Fruit fly (Drosophila melanogaster): ENCODE data around the gene CG31633.
A peak's percentile ranks its signal among the peaks of the same experiment; 100 is the strongest.

Gene CG31633

DNA sequence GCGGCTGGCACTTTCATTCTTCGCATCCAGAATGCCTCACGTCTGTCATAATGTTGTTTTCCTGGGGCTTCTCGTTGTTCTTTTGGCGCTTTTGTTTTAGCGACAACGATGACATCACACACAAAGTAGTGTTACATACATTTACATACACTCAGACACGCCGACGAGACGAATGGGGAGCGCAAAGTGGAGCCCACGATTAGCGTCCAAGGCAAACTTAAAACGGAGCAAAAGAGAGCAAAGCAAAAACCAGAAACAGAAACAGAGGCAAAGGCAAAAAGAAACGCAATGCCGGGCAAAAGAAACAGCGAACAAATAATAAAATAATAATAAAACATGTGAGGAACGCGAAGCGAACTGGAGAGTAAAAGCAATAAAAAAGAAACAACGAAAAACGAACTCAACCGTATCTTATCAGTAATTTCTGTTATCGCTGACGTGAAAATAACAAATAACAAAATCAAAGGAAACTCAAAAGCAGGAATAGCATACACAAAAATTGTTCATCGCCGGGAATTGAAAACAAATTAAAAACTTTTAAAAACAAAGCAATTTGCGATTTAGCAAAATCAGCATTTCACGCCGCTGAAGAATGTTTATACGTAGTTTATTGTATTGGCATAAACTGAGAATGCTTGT, 11.6 kb downstream of the CG31633 start:
- TF ChIP-seq CG8159 (tag; optimal IDR thresholded peaks at IDR 0.05) = no peak
- no peak for TF ChIP-seq CG32121 (GFP tag; IDR thresholded peaks at IDR 0.05)
- no peak for TF ChIP-seq CG8301 (tag; optimal IDR thresholded peaks at IDR 0.05)
- TF ChIP-seq Ets98B (GFP tag; IDR thresholded peaks at IDR 0.05) = no peak
- no peak for TF ChIP-seq CG17806 (tag; optimal IDR thresholded peaks at IDR 0.05)
- TF ChIP-seq fd96Ca (GFP tag; IDR thresholded peaks at IDR 0.05) = 0 out of 3 replicates have a peak, but pooled peaks have one; percentile 38
- TF ChIP-seq CG14655 (GFP tag; optimal IDR thresholded peaks at IDR 0.05) = no peak
- no peak for TF ChIP-seq Snoo (tag; optimal IDR thresholded peaks at IDR 0.05)
- no peak for TF ChIP-seq CG15710 (tag; optimal IDR thresholded peaks at IDR 0.05)
- TF ChIP-seq CG10348 (GFP tag; IDR thresholded peaks at IDR 0.05) = no peak
- peak; percentile 17 for TF ChIP-seq Pif1B (GFP tag; optimal IDR thresholded peaks at IDR 0.05)
- TF ChIP-seq CG13204 (GFP tag; optimal IDR thresholded peaks at IDR 0.05) = no peak
- TF ChIP-seq CG12605 (GFP tag; IDR thresholded peaks at IDR 0.05) = 0 out of 2 replicates have a peak, but pooled peaks have one; percentile 11
- no peak for TF ChIP-seq Pif1A (GFP tag; optimal IDR thresholded peaks at IDR 0.05)
- TF ChIP-seq rn (GFP tag; IDR thresholded peaks at IDR 0.05) = no peak
- TF ChIP-seq CG9948 (tag; optimal IDR thresholded peaks at IDR 0.05) = no peak
- peak; percentile 58 for TF ChIP-seq gl (tag; optimal IDR thresholded peaks at IDR 0.05)
- no peak for TF ChIP-seq D1 (tag; optimal IDR thresholded peaks at IDR 0.05)
- peak; percentile 34; the same call in 1 of the 3 replicates for TF ChIP-seq CG4496 (GFP tag; IDR thresholded peaks at IDR 0.05)
- no peak for TF ChIP-seq CG34367 (tag; optimal IDR thresholded peaks at IDR 0.05)
- TF ChIP-seq EcR (GFP tag; optimal IDR thresholded peaks at IDR 0.05) = peak; percentile 28

DNA sequence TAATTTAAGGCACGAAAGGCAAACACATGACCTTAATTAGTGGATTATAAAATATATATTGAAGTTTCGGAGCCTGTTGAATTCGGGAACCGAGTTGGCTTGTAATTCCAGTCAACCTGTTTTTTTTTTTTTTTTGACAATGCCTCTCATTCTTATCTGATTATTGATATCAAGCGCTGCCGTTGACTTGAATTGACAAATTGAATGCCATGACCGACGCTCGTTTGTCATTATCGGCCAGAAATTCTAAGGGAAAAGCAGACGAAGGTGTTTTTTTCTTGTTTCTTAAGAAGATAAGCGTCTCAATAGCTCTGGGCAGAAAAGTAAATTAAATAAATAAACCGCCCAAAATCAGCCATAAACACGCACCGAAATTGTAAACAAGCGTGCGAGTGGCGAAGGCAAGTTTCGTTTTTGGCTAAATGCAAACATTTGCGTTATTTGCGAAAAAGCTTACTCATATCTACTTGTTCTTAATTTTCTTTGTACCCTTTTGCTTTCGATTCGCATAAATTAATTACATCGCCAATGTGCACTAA, 12.8 kb downstream of the CG31633 start:
- TF ChIP-seq CG12605 (GFP tag; IDR thresholded peaks at IDR 0.05) (no peak), Pif1A (GFP tag; optimal IDR thresholded peaks at IDR 0.05) (no peak), CG14655 (GFP tag; optimal IDR thresholded peaks at IDR 0.05) (no peak), CG15710 (tag; optimal IDR thresholded peaks at IDR 0.05) (no peak), CG32121 (GFP tag; IDR thresholded peaks at IDR 0.05) (no peak), CG34367 (tag; optimal IDR thresholded peaks at IDR 0.05) (no peak), gl (tag; optimal IDR thresholded peaks at IDR 0.05) (no peak)

DNA sequence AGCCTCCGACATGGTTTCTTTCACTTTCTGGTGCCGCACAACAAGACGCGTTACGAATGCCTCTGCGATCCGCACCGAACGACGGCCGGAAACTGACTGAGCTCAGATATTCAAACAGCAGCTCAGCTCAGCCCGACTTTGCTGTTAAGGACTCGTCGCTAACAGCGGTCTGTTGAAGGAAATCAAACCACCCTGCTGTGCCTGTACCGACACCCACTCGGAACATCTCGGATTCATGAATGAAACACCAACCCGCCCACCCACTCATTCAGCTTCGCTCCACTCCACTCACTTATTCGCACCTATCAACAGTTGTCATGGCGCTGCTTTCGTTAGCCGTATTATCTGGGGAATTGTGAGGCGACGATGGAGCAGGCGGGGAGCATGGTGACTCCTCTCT, 23.8 kb downstream of the CG31633 start, which contains the start of gene Oatp26F:
Gene Oatp26F, minus strand, starts transcription at position 101 of the 400 bp plus-strand sequence.
- TF ChIP-seq Pif1A (GFP tag; optimal IDR thresholded peaks at IDR 0.05) (no peak), Snoo (tag; optimal IDR thresholded peaks at IDR 0.05) (no peak), CG13204 (GFP tag; optimal IDR thresholded peaks at IDR 0.05) (no peak), CG12605 (GFP tag; IDR thresholded peaks at IDR 0.05) (no peak), CG32121 (GFP tag; IDR thresholded peaks at IDR 0.05) (no peak), CG10348 (GFP tag; IDR thresholded peaks at IDR 0.05) (no peak), gl (tag; optimal IDR thresholded peaks at IDR 0.05) (no peak), rn (GFP tag; IDR thresholded peaks at IDR 0.05) (no peak), EcR (GFP tag; optimal IDR thresholded peaks at IDR 0.05) (no peak), CG8301 (tag; optimal IDR thresholded peaks at IDR 0.05) (no peak), Ets98B (GFP tag; IDR thresholded peaks at IDR 0.05) (no peak), Pif1B (GFP tag; optimal IDR thresholded peaks at IDR 0.05) (no peak), CG4496 (GFP tag; IDR thresholded peaks at IDR 0.05) (no peak)

DNA sequence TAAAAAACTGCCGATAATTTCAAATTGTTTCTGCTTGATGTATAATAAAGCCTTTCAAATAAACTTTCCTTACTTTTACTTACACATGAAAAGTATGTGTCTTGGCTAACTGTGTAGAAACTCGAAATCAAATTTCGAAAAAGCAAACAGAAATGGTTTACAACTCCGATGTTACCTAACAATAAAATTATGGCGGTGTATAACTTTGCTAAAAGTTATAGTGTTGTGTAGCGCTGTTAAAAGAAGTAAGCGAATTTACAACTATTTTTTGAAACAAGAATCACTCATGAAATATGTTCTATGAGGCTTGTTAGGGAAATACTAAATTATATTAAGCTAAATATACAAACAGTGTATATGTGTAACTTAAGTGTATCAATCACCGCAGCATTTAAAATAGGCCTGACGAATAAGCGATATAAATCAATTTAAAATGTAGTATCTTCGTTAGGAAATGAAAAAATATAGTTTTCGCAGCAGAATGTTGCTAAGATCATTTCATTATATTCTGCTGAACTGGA, 33.4 kb downstream of the CG31633 start, which contains the start of gene CG34345:
Gene CG34345, plus strand, starts transcription at position 471 of the 521 bp plus-strand sequence.
- TF ChIP-seq D1 (tag; optimal IDR thresholded peaks at IDR 0.05) = peak; percentile 78
- no peak for TF ChIP-seq Ets98B (GFP tag; IDR thresholded peaks at IDR 0.05)

DNA sequence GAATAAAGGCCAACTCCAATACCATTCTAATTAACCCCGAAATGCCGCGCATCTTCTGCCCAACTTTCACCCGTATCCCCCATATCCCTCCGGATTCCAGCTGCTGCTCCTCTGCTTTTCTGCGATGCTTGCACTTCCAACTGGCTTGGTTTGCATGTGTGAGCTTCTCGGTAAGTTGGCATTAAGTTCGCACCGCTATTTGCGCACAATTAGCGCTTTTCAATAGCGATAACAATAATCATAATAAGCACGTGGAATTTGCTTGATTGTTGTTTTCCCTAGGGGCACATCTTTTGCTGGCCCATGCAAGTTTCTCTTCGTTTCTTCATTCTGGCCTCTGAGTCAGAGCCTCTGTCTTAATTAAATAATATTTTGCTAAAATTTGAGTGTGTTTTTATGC, 34.1 kb downstream of the CG31633 start:
- TF ChIP-seq CG14655 (GFP tag; optimal IDR thresholded peaks at IDR 0.05) (no peak), CG8301 (tag; optimal IDR thresholded peaks at IDR 0.05) (no peak), gl (tag; optimal IDR thresholded peaks at IDR 0.05) (no peak), rn (GFP tag; IDR thresholded peaks at IDR 0.05) (no peak), Snoo (tag; optimal IDR thresholded peaks at IDR 0.05) (no peak), fd96Ca (GFP tag; IDR thresholded peaks at IDR 0.05) (no peak), CG12605 (GFP tag; IDR thresholded peaks at IDR 0.05) (no peak), CG34367 (tag; optimal IDR thresholded peaks at IDR 0.05) (no peak), Pif1A (GFP tag; optimal IDR thresholded peaks at IDR 0.05) (no peak), CG10348 (GFP tag; IDR thresholded peaks at IDR 0.05) (no peak), CG8159 (tag; optimal IDR thresholded peaks at IDR 0.05) (no peak), D1 (tag; optimal IDR thresholded peaks at IDR 0.05) (no peak), CG15710 (tag; optimal IDR thresholded peaks at IDR 0.05) (no peak), CG4496 (GFP tag; IDR thresholded peaks at IDR 0.05) (no peak)

DNA sequence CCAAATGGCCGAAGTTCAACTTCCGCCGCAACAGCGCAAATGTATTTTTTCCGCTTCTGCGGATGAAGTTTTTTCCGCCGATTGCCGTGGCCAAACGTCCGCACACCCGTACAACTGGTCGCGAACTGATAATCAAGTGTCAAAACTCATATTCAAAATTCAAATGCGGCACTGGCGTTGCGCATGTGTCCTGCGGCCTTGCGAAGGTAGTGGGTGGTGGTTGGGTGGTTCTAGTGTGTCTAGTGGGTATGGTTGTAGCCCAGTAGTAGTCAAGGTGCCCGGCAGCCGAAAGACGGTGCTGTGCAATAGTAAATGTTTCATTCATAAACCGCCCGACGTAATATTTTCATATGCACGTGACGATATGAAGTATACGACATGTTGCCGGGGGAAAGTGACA, 34.5 kb downstream of the CG31633 start, which contains the start of gene DIP-iota:
Gene DIP-iota, minus strand, starts transcription at position 101 of the 400 bp plus-strand sequence.
- TF ChIP-seq CG12605 (GFP tag; IDR thresholded peaks at IDR 0.05) (no peak), CG32121 (GFP tag; IDR thresholded peaks at IDR 0.05) (no peak), Pif1B (GFP tag; optimal IDR thresholded peaks at IDR 0.05) (no peak), CG4496 (GFP tag; IDR thresholded peaks at IDR 0.05) (no peak), Pif1A (GFP tag; optimal IDR thresholded peaks at IDR 0.05) (no peak), CG15710 (tag; optimal IDR thresholded peaks at IDR 0.05) (no peak), Ets98B (GFP tag; IDR thresholded peaks at IDR 0.05) (no peak), D1 (tag; optimal IDR thresholded peaks at IDR 0.05) (no peak), CG17806 (tag; optimal IDR thresholded peaks at IDR 0.05) (no peak), CG10348 (GFP tag; IDR thresholded peaks at IDR 0.05) (no peak), EcR (GFP tag; optimal IDR thresholded peaks at IDR 0.05) (no peak), rn (GFP tag; IDR thresholded peaks at IDR 0.05) (no peak), CG8301 (tag; optimal IDR thresholded peaks at IDR 0.05) (no peak), CG13204 (GFP tag; optimal IDR thresholded peaks at IDR 0.05) (no peak), Snoo (tag; optimal IDR thresholded peaks at IDR 0.05) (no peak), CG8159 (tag; optimal IDR thresholded peaks at IDR 0.05) (no peak), CG14655 (GFP tag; optimal IDR thresholded peaks at IDR 0.05) (no peak), gl (tag; optimal IDR thresholded peaks at IDR 0.05) (no peak)

Data from whole organism, pupa.